Worm (Caenorhabditis elegans) whole organism, L2 larva: ENCODE results near the gene klf-1.

ENCODE experiments used
- F13H6.1 ChIP-seq: sonication (generic microtip); optimal IDR thresholded peaks from 2 replicates; lab custom pipeline; 2016; ENCODE audit warnings: missing genetic modification characterization, missing compliant biosample characterization
- R02D3.7 ChIP-seq: fragments of 150-350 bp; optimal IDR thresholded peaks from 2 replicates; lab custom pipeline; 2014; ENCODE audit warnings: missing biosample characterization, missing genetic modification characterization
- ama-1 ChIP-seq: fragments of 150-350 bp; optimal IDR thresholded peaks from 2 replicates; lab custom pipeline; 2018; ENCODE audit warnings: inconsistent platforms
- ceh-82 ChIP-seq: fragments of 150-350 bp; optimal IDR thresholded peaks from 2 replicates; lab custom pipeline; 2014; ENCODE audit warnings: missing biosample characterization, missing genetic modification characterization
- egl-27 ChIP-seq: sonication (generic microtip); optimal IDR thresholded peaks from 3 replicates; lab custom pipeline; 2017; ENCODE audit warnings: missing biosample characterization, missing genetic modification reagents, missing genetic modification characterization
- lin-13 ChIP-seq: fragments of 150-350 bp; optimal IDR thresholded peaks from 2 replicates; lab custom pipeline; 2014; ENCODE audit warnings: missing biosample characterization, missing genetic modification reagents, missing genetic modification characterization
- lin-39 ChIP-seq: fragments of 150-350 bp; optimal IDR thresholded peaks from 2 replicates; lab custom pipeline; 2014; ENCODE audit warnings: missing biosample characterization, missing genetic modification reagents, missing genetic modification characterization
- mab-5 ChIP-seq: fragments of 150-350 bp; optimal IDR thresholded peaks from 2 replicates; lab custom pipeline; 2014; ENCODE audit warnings: missing biosample characterization, missing genetic modification characterization
- mbf-1 ChIP-seq: sonication (generic microtip); optimal IDR thresholded peaks from 2 replicates; lab custom pipeline; 2017; ENCODE audit warnings: missing biosample characterization, missing genetic modification characterization
- mdl-1 ChIP-seq, 2 experiments: fragments of 150-350 bp in 1 of 2; sonication (generic microtip) in 1 of 2; optimal IDR thresholded peaks; 2 replicates each; lab custom pipeline; 2017; ENCODE audit warnings: missing biosample characterization in 2 of 2, missing genetic modification characterization in 2 of 2
- nhr-11 ChIP-seq: fragments of 150-350 bp; optimal IDR thresholded peaks from 2 replicates; lab custom pipeline; 2014; ENCODE audit warnings: missing biosample characterization, missing genetic modification characterization
- snpc-4 ChIP-seq: fragments of 150-350 bp; optimal IDR thresholded peaks from 2 replicates; lab custom pipeline; 2014; ENCODE audit warnings: missing biosample characterization, missing genetic modification characterization
- zag-1 ChIP-seq: fragments of 150-350 bp; optimal IDR thresholded peaks from 2 replicates; lab custom pipeline; 2014; ENCODE audit warnings: missing biosample characterization, missing genetic modification characterization
- ztf-11 ChIP-seq: sonication (generic microtip); optimal IDR thresholded peaks from 2 replicates; lab custom pipeline; 2017; ENCODE audit warnings: missing biosample characterization, missing genetic modification characterization

- TF ChIP-seq zag-1 (tag; lab: Kevin White, UChicago) (no peak), egl-27 (tag; lab: Kevin White, UChicago) (no peak), mbf-1 (no peak), lin-13 (no peak), ztf-11 (tag; lab: Kevin White, UChicago) (no peak), F13H6.1 (no peak), mdl-1 (tag; optimal IDR thresholded peaks at IDR 0.05; lab: Kevin White, UChicago) (no peak), nhr-11 (tag; lab: Kevin White, UChicago) (no peak), ceh-82 (tag; lab: Kevin White, UChicago) (no peak), snpc-4 (tag; lab: Kevin White, UChicago) (no peak), mab-5 (tag; lab: Kevin White, UChicago) (no peak), lin-39 (tag; lab: Kevin White, UChicago) (no peak), ama-1 (lab: Kevin White, UChicago) (no peak), R02D3.7 (tag; lab: Kevin White, UChicago) (no peak)
These were observed 46.2 kb downstream of the klf-1 start for ce11 chrIII:2920866-2921265.
